Fruit fly (Drosophila melanogaster): Measurements from ENCODE around the gene psd.

psd gene

DNA sequence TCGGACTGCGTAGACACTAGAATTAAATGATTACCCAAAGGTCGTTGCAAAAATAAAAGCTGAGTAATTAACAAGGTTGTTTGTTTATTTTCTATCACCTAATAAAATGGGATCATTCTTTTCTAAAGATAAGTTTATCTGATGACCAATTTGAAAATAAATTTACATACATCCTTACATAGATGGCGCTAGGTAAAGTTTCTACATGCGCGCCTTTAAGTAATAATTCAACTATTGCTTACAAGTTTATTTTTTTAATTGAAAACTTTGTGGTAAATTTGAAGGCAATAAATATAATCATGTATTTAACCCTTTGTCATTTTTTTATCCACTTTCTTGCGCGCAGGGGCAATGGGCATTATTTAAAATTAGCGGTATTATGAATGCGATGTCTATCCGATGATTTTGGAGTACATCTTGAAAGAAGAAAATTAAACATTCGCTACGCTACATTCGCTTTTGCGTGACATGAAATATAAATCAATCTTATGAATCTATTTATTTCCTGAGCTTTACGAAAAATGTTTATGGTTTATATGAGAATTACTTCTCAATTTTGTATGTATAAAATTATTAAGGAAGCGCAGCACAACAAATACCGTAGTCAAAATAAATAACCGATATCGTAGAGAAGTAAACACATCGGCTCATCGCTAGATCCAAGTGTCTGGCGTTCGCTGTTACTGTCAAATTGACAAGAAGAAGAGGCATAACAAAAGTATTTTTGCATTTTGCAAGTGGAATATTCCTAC lies 15.8 kb downstream of the psd start, which contains the start of gene CG9044 (continued):
- TF ChIP-seq zfh1 (GFP tag; IDR thresholded peaks at IDR 0.05): peak; percentile 42; the same call in 1 of the 3 replicates
- TF ChIP-seq CG3163 (GFP tag; optimal IDR thresholded peaks at IDR 0.05): peak; percentile 12
- TF ChIP-seq tup (GFP tag; optimal IDR thresholded peaks at IDR 0.05): no peak
- no peak for TF ChIP-seq Usf (GFP tag; optimal IDR thresholded peaks at IDR 0.05)
- no peak for TF ChIP-seq CG4707 (GFP tag; optimal IDR thresholded peaks at IDR 0.05)
- peak; percentile 79 for TF ChIP-seq lilli (GFP tag; optimal IDR thresholded peaks at IDR 0.05)
- TF ChIP-seq D19A (tag; optimal IDR thresholded peaks at IDR 0.05): no peak
- TF ChIP-seq Aef1 (GFP tag; IDR thresholded peaks at IDR 0.05): peak; percentile 22; the same call in 2 of the 3 replicates
- TF ChIP-seq E2f1 (GFP tag; IDR thresholded peaks at IDR 0.05): peak; percentile 41; the same call in 1 of the 2 replicates
- TF ChIP-seq Dfd (GFP tag; optimal IDR thresholded peaks at IDR 0.05): no peak
- TF ChIP-seq CG15269 (tag; optimal IDR thresholded peaks at IDR 0.05): no peak
- peak; percentile 60 for TF ChIP-seq CG8290 (GFP tag; optimal IDR thresholded peaks at IDR 0.05)
- no peak for TF ChIP-seq CG8290 (tag; optimal IDR thresholded peaks at IDR 0.05)
- no peak; the same call in 2 of the 3 replicates for TF ChIP-seq dysf (GFP tag; IDR thresholded peaks at IDR 0.05)
- no peak for TF ChIP-seq CG5180 (GFP tag; optimal IDR thresholded peaks at IDR 0.05)
- TF ChIP-seq p53 (GFP tag; optimal IDR thresholded peaks at IDR 0.05): no peak
- peak; percentile 81; the same call in 2 of the 4 replicates for TF ChIP-seq chinmo (GFP tag; IDR thresholded peaks at IDR 0.05; ENCODE audit: partially characterized antibody)
- TF ChIP-seq Sry-β (GFP tag; optimal IDR thresholded peaks at IDR 0.05): peak; percentile 8
- TF ChIP-seq CG2116 (GFP tag; optimal IDR thresholded peaks at IDR 0.05): peak; percentile 62
- no peak for TF ChIP-seq CG3726 (GFP tag; IDR thresholded peaks at IDR 0.05)
- no peak for TF ChIP-seq abd-A (tag; optimal IDR thresholded peaks at IDR 0.05)
- no peak for TF ChIP-seq CG6654 (GFP tag; optimal IDR thresholded peaks at IDR 0.05)
- TF ChIP-seq CG14050 (GFP tag; IDR thresholded peaks at IDR 0.05): no peak
- peak; percentile 48 for TF ChIP-seq NC2α (GFP tag; optimal IDR thresholded peaks at IDR 0.05)
- no peak for TF ChIP-seq CG17612 (GFP tag; IDR thresholded peaks at IDR 0.05)
- no peak for TF ChIP-seq twi (tag; optimal IDR thresholded peaks at IDR 0.05)
- peak; percentile 37 for TF ChIP-seq CG15601 (tag; optimal IDR thresholded peaks at IDR 0.05)
- TF ChIP-seq Dll (GFP tag; IDR thresholded peaks at IDR 0.05; ENCODE audit: partially characterized antibody): peak; percentile 97
- TF ChIP-seq CG17568 (GFP tag; optimal IDR thresholded peaks at IDR 0.05): no peak
- TF ChIP-seq B-H1 (GFP tag; IDR thresholded peaks at IDR 0.05): no peak; the same call in 2 of the 3 replicates
- TF ChIP-seq gce (GFP tag; IDR thresholded peaks at IDR 0.05): no peak
- peak; percentile 82 for TF ChIP-seq nmo (GFP tag; optimal IDR thresholded peaks at IDR 0.05)
- no peak for TF ChIP-seq CG11723 (GFP tag; optimal IDR thresholded peaks at IDR 0.05)
- no peak for TF ChIP-seq Awh (GFP tag; IDR thresholded peaks at IDR 0.05)
- TF ChIP-seq Mrtf (GFP tag; IDR thresholded peaks at IDR 0.05): no peak
- peak; percentile 34 for TF ChIP-seq CG8924 (tag; optimal IDR thresholded peaks at IDR 0.05)
- TF ChIP-seq Dref (GFP tag; IDR thresholded peaks at IDR 0.05): no peak; the same call in none of the 2 replicates
- no peak for TF ChIP-seq Meics (GFP tag; optimal IDR thresholded peaks at IDR 0.05)
- no peak for TF ChIP-seq pita (GFP tag; optimal IDR thresholded peaks at IDR 0.05)
- peak; percentile 91 for TF ChIP-seq Dip2 (GFP tag; IDR thresholded peaks at IDR 0.05)
- TF ChIP-seq CG31224 (GFP tag; IDR thresholded peaks at IDR 0.05): 0 out of 2 replicates have a peak, but pooled peaks have one; percentile 21
- no peak for TF ChIP-seq Nf-YA (GFP tag; IDR thresholded peaks at IDR 0.05)
- TF ChIP-seq CG16813 (GFP tag; IDR thresholded peaks at IDR 0.05; ENCODE audit: partially characterized antibody): peak; percentile 96
- peak; percentile 83 for TF ChIP-seq CG2120 (GFP tag; optimal IDR thresholded peaks at IDR 0.05)
- no peak for TF ChIP-seq CG30431 (GFP tag; optimal IDR thresholded peaks at IDR 0.05)
- peak; percentile 89 for TF ChIP-seq CG14860 (GFP tag; IDR thresholded peaks at IDR 0.05; ENCODE audit: partially characterized antibody)
- no peak for TF ChIP-seq dan (GFP tag; IDR thresholded peaks at IDR 0.05)
- TF ChIP-seq lbe (GFP tag; optimal IDR thresholded peaks at IDR 0.05): peak; percentile 65
- no peak for TF ChIP-seq Fer3 (tag; optimal IDR thresholded peaks at IDR 0.05)
- TF ChIP-seq tap (tag; optimal IDR thresholded peaks at IDR 0.05): no peak

Data from whole organism, embryonic.